Worm (Caenorhabditis elegans) whole organism, L2 larva: ENCODE data around the gene C43D7.7.

ENCODE experiments used
- C34F6.9 ChIP-seq: fragments of 150-350 bp; optimal IDR thresholded peaks from 2 replicates; lab custom pipeline; 2014; ENCODE audit warnings: missing biosample characterization, missing genetic modification characterization
- Y55F3AM.14 ChIP-seq: fragments of 200-800 bp; sonication (Bioruptor generic); optimal IDR thresholded peaks from 2 replicates; lab custom pipeline; 2018; ENCODE audit warnings: mild to moderate bottlenecking, missing genetic modification characterization, missing compliant biosample characterization
- ZK546.5 ChIP-seq: sonication (generic microtip); optimal IDR thresholded peaks from 2 replicates; lab custom pipeline; 2017; ENCODE audit warnings: missing biosample characterization, missing genetic modification characterization
- aly-2 ChIP-seq: fragments of 150-350 bp; optimal IDR thresholded peaks from 2 replicates; lab custom pipeline; 2014; ENCODE audit warnings: missing biosample characterization, missing genetic modification characterization
- blmp-1 ChIP-seq: sonication (generic microtip); optimal IDR thresholded peaks from 2 replicates; lab custom pipeline; 2017; ENCODE audit warnings: missing genetic modification characterization, mild to moderate bottlenecking, missing compliant biosample characterization, antibody characterized with exemption, moderate library complexity; ENCODE audit not compliant: insufficient read depth
- ceh-16 ChIP-seq: fragments of 150-350 bp; optimal IDR thresholded peaks from 2 replicates; lab custom pipeline; 2014; ENCODE audit warnings: missing biosample characterization, missing genetic modification characterization
- ceh-82 ChIP-seq: fragments of 150-350 bp; optimal IDR thresholded peaks from 2 replicates; lab custom pipeline; 2014; ENCODE audit warnings: missing biosample characterization, missing genetic modification characterization
- crh-2 ChIP-seq: sonication (generic microtip); optimal IDR thresholded peaks from 2 replicates; lab custom pipeline; 2017; ENCODE audit warnings: missing biosample characterization, missing genetic modification characterization
- dmd-4 ChIP-seq: sonication (generic microtip); optimal IDR thresholded peaks from 2 replicates; lab custom pipeline; 2017; ENCODE audit warnings: missing biosample characterization, missing genetic modification characterization
- elt-1 ChIP-seq: fragments of 150-350 bp; optimal IDR thresholded peaks from 2 replicates; lab custom pipeline; 2014; ENCODE audit warnings: missing biosample characterization, missing genetic modification characterization
- elt-3 ChIP-seq: sonication (generic microtip); optimal IDR thresholded peaks from 2 replicates; lab custom pipeline; 2017; ENCODE audit warnings: missing biosample characterization, missing genetic modification characterization
- fos-1 ChIP-seq: fragments of 150-350 bp; optimal IDR thresholded peaks from 2 replicates; lab custom pipeline; 2014; ENCODE audit warnings: missing biosample characterization, missing genetic modification characterization
- gmeb-1 ChIP-seq: fragments of 150-350 bp; optimal IDR thresholded peaks from 2 replicates; lab custom pipeline; 2014; ENCODE audit warnings: missing biosample characterization, missing genetic modification characterization
- lin-11 ChIP-seq: fragments of 150-350 bp; sonication (generic microtip); optimal IDR thresholded peaks from 2 replicates; lab custom pipeline; 2014; ENCODE audit warnings: missing biosample characterization, missing genetic modification characterization, inconsistent platforms, mixed read lengths
- lin-13 ChIP-seq: fragments of 150-350 bp; optimal IDR thresholded peaks from 2 replicates; lab custom pipeline; 2014; ENCODE audit warnings: missing biosample characterization, missing genetic modification reagents, missing genetic modification characterization
- lin-39 ChIP-seq: fragments of 150-350 bp; optimal IDR thresholded peaks from 2 replicates; lab custom pipeline; 2014; ENCODE audit warnings: missing biosample characterization, missing genetic modification reagents, missing genetic modification characterization
- lsy-2 ChIP-seq, 2 experiments: fragments of 150-350 bp in 1 of 2; sonication (generic microtip) in 1 of 2; optimal IDR thresholded peaks; 2 replicates each; lab custom pipeline; 2014 to 2017; ENCODE audit warnings: missing biosample characterization in 2 of 2, missing genetic modification characterization in 2 of 2
- mab-5 ChIP-seq: fragments of 150-350 bp; optimal IDR thresholded peaks from 2 replicates; lab custom pipeline; 2014; ENCODE audit warnings: missing biosample characterization, missing genetic modification characterization
- mbf-1 ChIP-seq: sonication (generic microtip); optimal IDR thresholded peaks from 2 replicates; lab custom pipeline; 2017; ENCODE audit warnings: missing biosample characterization, missing genetic modification characterization
- mdl-1 ChIP-seq, 2 experiments: fragments of 150-350 bp in 1 of 2; sonication (generic microtip) in 1 of 2; optimal IDR thresholded peaks; 2 replicates each; lab custom pipeline; 2017; ENCODE audit warnings: missing biosample characterization in 2 of 2, missing genetic modification characterization in 2 of 2
- nhr-10 ChIP-seq: sonication (generic microtip); optimal IDR thresholded peaks from 2 replicates; lab custom pipeline; 2017; ENCODE audit warnings: missing biosample characterization, missing genetic modification characterization
- nhr-129 ChIP-seq: fragments of 150-350 bp; optimal IDR thresholded peaks from 2 replicates; lab custom pipeline; 2014; ENCODE audit warnings: missing biosample characterization, missing genetic modification characterization
- nhr-21 ChIP-seq: fragments of 150-350 bp; optimal IDR thresholded peaks from 2 replicates; lab custom pipeline; 2014; ENCODE audit warnings: missing biosample characterization, missing genetic modification characterization
- nhr-23 ChIP-seq: fragments of 150-350 bp; optimal IDR thresholded peaks from 2 replicates; lab custom pipeline; 2014; ENCODE audit warnings: missing biosample characterization, missing genetic modification reagents, missing genetic modification characterization
- nhr-237 ChIP-seq: fragments of 150-350 bp; optimal IDR thresholded peaks from 2 replicates; lab custom pipeline; 2014; ENCODE audit warnings: missing biosample characterization, missing genetic modification characterization
- nhr-25 ChIP-seq: fragments of 150-350 bp; sonication (generic microtip); optimal IDR thresholded peaks from 3 replicates; lab custom pipeline; 2014; ENCODE audit warnings: missing biosample characterization, missing genetic modification characterization
- nhr-6 ChIP-seq: fragments of 150-350 bp; optimal IDR thresholded peaks from 2 replicates; lab custom pipeline; 2014; ENCODE audit warnings: missing biosample characterization, missing genetic modification characterization
- nhr-77 ChIP-seq: fragments of 150-350 bp; optimal IDR thresholded peaks from 2 replicates; lab custom pipeline; 2014; ENCODE audit warnings: missing biosample characterization, missing genetic modification characterization
- sem-4 ChIP-seq: fragments of 150-350 bp; optimal IDR thresholded peaks from 2 replicates; lab custom pipeline; 2014; ENCODE audit warnings: missing biosample characterization, missing genetic modification reagents, missing genetic modification characterization
- skn-1 ChIP-seq: sonication (generic microtip); optimal IDR thresholded peaks from 2 replicates; lab custom pipeline; 2017; ENCODE audit warnings: missing biosample characterization, missing genetic modification characterization
- sma-3 ChIP-seq: sonication (generic microtip); optimal IDR thresholded peaks from 2 replicates; lab custom pipeline; 2016; ENCODE audit warnings: missing genetic modification reagents, missing genetic modification characterization, missing compliant biosample characterization
- sma-9 ChIP-seq, 2 experiments: fragments of 150-350 bp in 1 of 2; sonication (generic microtip) in 1 of 2; optimal IDR thresholded peaks; 2 replicates each; lab custom pipeline; 2014 to 2016; ENCODE audit warnings: missing genetic modification characterization in 2 of 2, mild to moderate bottlenecking in 1 of 2, missing biosample characterization in 1 of 2, missing compliant biosample characterization in 1 of 2, missing genetic modification reagents in 1 of 2, moderate library complexity in 1 of 2
- snpc-4 ChIP-seq: fragments of 150-350 bp; optimal IDR thresholded peaks from 2 replicates; lab custom pipeline; 2014; ENCODE audit warnings: missing biosample characterization, missing genetic modification characterization
- unc-39 ChIP-seq: fragments of 150-350 bp; optimal IDR thresholded peaks from 2 replicates; lab custom pipeline; 2014; ENCODE audit warnings: missing biosample characterization, missing genetic modification characterization
- unc-55 ChIP-seq: fragments of 150-350 bp; sonication (generic microtip); optimal IDR thresholded peaks from 3 replicates; lab custom pipeline; 2014; ENCODE audit warnings: missing biosample characterization, missing genetic modification reagents, missing genetic modification characterization
- ztf-1 ChIP-seq: fragments of 200-800 bp; sonication (Bioruptor generic); conservative IDR thresholded peaks from 2 replicates; pipeline ENCODE4 v1.3.6; 2022; ENCODE audit warnings: missing genetic modification characterization, missing compliant biosample characterization
- ztf-11 ChIP-seq: sonication (generic microtip); optimal IDR thresholded peaks from 2 replicates; lab custom pipeline; 2017; ENCODE audit warnings: missing biosample characterization, missing genetic modification characterization
- ztf-4 ChIP-seq: fragments of 150-350 bp; optimal IDR thresholded peaks from 2 replicates; lab custom pipeline; 2014; ENCODE audit warnings: missing biosample characterization, missing genetic modification characterization

C43D7.7 gene

DNA sequence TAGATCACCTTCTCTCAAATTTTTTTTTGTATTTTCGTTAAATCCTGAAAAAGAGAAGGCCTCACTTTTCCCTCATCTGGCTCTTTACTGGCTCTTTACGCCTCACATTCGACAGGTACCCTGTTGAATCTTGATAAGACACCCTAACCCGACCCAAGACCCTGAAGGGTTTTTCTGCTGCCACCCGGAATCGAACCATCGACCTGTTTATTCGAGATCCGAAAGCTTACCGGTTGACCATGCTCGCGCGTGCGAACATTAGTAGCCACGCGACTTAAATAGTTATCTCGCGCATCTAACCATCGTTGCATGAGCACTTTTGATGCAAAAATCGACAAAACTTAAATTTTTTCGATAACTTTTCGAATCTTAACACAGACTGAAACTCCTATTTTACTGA lies 35.9 kb upstream of the C43D7.7 start:
- TF ChIP-seq lsy-2 (tag; optimal IDR thresholded peaks at IDR 0.05; lab: Kevin White, UChicago) (no peak), nhr-23 (tag; lab: Kevin White, UChicago) (no peak), lin-13 (GFP tag; lab: Kevin White, UChicago) (no peak), ZK546.5 (tag; lab: Kevin White, UChicago) (no peak), blmp-1 (tag; lab: Kevin White, UChicago) (no peak), elt-3 (tag; lab: Kevin White, UChicago) (no peak), sem-4 (tag; lab: Kevin White, UChicago) (no peak), dmd-4 (tag; lab: Kevin White, UChicago) (no peak), crh-2 (no peak), ceh-16 (tag; lab: Kevin White, UChicago) (no peak), unc-39 (tag; lab: Kevin White, UChicago) (no peak), skn-1 (tag; lab: Kevin White, UChicago) (no peak), fos-1 (tag; lab: Kevin White, UChicago) (no peak), nhr-129 (no peak)

DNA sequence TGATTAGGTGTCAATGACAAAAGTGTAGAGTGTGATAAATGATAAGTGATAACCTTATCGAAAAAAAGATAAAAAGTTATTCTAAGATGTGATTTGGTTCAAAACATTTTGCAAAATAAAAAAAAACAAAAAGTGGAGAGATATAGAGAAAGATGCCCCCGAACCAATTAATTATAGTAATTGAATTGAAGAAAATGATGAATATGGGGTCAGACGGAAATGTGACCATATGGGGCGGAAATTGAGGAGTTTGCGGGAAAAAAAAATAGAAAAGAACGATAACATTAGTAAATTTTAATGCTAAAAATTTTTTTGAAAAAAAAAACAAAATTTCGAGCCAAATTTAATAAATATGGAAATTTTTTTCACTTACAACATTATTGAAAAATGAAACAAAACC lies 35.2 kb upstream of the C43D7.7 start:
- TF ChIP-seq lsy-2 (tag; optimal IDR thresholded peaks at IDR 0.05; lab: Kevin White, UChicago) (no peak), nhr-6 (tag; lab: Kevin White, UChicago) (no peak), ZK546.5 (tag; lab: Kevin White, UChicago) (no peak), mdl-1 (tag; optimal IDR thresholded peaks at IDR 0.05; lab: Kevin White, UChicago) (no peak), nhr-21 (tag; lab: Kevin White, UChicago) (no peak), fos-1 (tag; lab: Kevin White, UChicago) (no peak), nhr-77 (tag; lab: Kevin White, UChicago) (no peak), ztf-11 (tag; lab: Kevin White, UChicago) (no peak), blmp-1 (tag; lab: Kevin White, UChicago) (no peak), ztf-4 (tag; lab: Kevin White, UChicago) (no peak), Y55F3AM.14 (GFP tag; lab: Kevin White, UChicago) (no peak), elt-1 (tag; lab: Kevin White, UChicago) (no peak), lin-11 (no peak), mab-5 (tag; lab: Kevin White, UChicago) (no peak), sma-3 (GFP tag; lab: Kevin White, UChicago) (no peak), unc-55 (GFP tag; lab: Kevin White, UChicago) (no peak), aly-2 (tag; lab: Kevin White, UChicago) (no peak), nhr-23 (tag; lab: Kevin White, UChicago) (no peak), nhr-25 (tag; lab: Kevin White, UChicago) (no peak)

DNA sequence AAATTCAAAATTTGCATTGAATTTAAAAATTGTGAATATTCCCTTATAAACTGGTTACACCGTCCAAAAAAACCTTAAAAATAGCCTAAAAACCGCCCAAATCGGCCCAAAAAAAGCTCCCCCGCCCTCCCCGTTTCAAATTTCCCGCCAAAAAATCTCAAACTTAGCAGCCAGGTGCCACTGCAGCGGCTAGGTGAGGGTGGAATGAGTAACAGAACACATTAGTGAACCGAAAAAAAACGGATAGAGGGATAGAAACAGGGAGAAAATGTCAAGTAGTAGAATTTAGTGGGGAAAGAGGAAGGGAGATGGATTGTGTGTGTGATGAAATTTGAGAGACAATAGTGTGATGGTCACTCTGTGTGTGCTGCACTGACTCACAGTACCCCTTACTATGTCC lies 32.6 kb upstream of the C43D7.7 start:
- TF ChIP-seq ceh-82 (tag; lab: Kevin White, UChicago) (no peak), nhr-129 (peak; percentile 15), mbf-1 (no peak), C34F6.9 (no peak)

DNA sequence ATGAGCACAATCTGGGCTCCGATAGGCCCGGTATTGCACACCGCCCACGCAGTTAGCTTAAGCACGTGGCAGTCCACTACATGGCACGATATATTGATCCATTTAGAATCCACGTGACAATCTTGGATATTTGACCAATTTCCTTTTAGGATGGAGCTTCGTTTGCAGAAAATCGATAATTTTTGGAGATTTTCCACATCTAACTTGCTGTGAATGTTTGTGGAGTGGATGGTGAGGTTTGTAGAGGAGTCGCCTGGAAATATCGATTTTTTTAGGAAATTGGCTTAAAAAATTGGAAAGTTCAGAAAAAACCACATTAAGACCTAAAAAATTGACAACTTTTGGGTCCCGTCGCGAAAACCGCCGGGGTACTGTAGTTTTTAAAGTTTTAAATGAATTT lies 18.0 kb upstream of the C43D7.7 start:
- TF ChIP-seq sma-9 (GFP tag; optimal IDR thresholded peaks at IDR 0.05; lab: Kevin White, UChicago) (no peak), sma-9 (tag; optimal IDR thresholded peaks at IDR 0.05; lab: Kevin White, UChicago) (no peak), sem-4 (tag; lab: Kevin White, UChicago) (no peak), nhr-129 (no peak), C34F6.9 (no peak), nhr-237 (no peak), Y55F3AM.14 (GFP tag; lab: Kevin White, UChicago) (no peak), ceh-82 (tag; lab: Kevin White, UChicago) (no peak), elt-3 (tag; lab: Kevin White, UChicago) (no peak), nhr-23 (tag; lab: Kevin White, UChicago) (no peak), gmeb-1 (tag; lab: Kevin White, UChicago) (no peak), fos-1 (tag; lab: Kevin White, UChicago) (no peak), ztf-4 (tag; lab: Kevin White, UChicago) (no peak), lin-39 (tag; lab: Kevin White, UChicago) (no peak), ztf-1 (GFP tag; lab: Robert Waterston, UW) (no peak), snpc-4 (no peak), unc-55 (GFP tag; lab: Kevin White, UChicago) (no peak), ceh-16 (tag; lab: Kevin White, UChicago) (no peak), blmp-1 (tag; lab: Kevin White, UChicago) (no peak), nhr-10 (no peak), nhr-25 (tag; lab: Kevin White, UChicago) (no peak)
